Fruit fly (Drosophila melanogaster) whole organism, wandering third instar larva: ENCODE measurements around the gene CG12992.

Experiments used
- HLH106 ChIP-seq: fragments of 200-800 bp; optimal IDR thresholded peaks from 3 replicates; lab custom pipeline; 2019; ENCODE audit warnings: missing biosample characterization, mild to moderate bottlenecking, missing genetic modification characterization, moderate library complexity
- Jra ChIP-seq: sonication (Bioruptor generic); optimal IDR thresholded peaks from 2 replicates; lab custom pipeline; 2016; ENCODE audit warnings: missing biosample characterization, missing genetic modification characterization
- Mio ChIP-seq: sonication (Bioruptor generic); optimal IDR thresholded peaks from 2 replicates; lab custom pipeline; 2016; ENCODE audit warnings: missing biosample characterization, missing genetic modification characterization
- Myc ChIP-seq: fragments of >200 bp; optimal IDR thresholded peaks from 2 replicates; lab custom pipeline; 2017
- OdsH ChIP-seq: fragments of 200-800 bp; sonication (Bioruptor generic); optimal IDR thresholded peaks from 2 replicates; lab custom pipeline; 2016; ENCODE audit warnings: missing biosample characterization, mild to moderate bottlenecking, missing genetic modification characterization
- Vsx2 ChIP-seq: fragments of 200-300, 225-300 bp; sonication (Bioruptor generic); optimal IDR thresholded peaks from 2 replicates; lab custom pipeline; 2018; ENCODE audit warnings: missing biosample characterization, missing genetic modification characterization; ENCODE audit not compliant: partially characterized antibody
- h ChIP-seq: fragments of 200-800 bp; sonication (Bioruptor generic); optimal IDR thresholded peaks from 3 replicates; lab custom pipeline; 2016; ENCODE audit warnings: missing biosample characterization, mild to moderate bottlenecking, missing genetic modification characterization
- jim ChIP-seq: fragments of 175-275, 200-325 bp; sonication (Bioruptor generic); optimal IDR thresholded peaks from 2 replicates; lab custom pipeline; 2016; ENCODE audit warnings: missing biosample characterization, mild to moderate bottlenecking, missing genetic modification characterization
- lola ChIP-seq: fragments of >200 bp; optimal IDR thresholded peaks from 2 replicates; lab custom pipeline; 2017; ENCODE audit warnings: missing biosample characterization, missing genetic modification characterization
- tai ChIP-seq: sonication (Bioruptor generic); optimal IDR thresholded peaks from 2 replicates; lab custom pipeline; 2016; ENCODE audit warnings: missing biosample characterization, missing genetic modification characterization
- usp ChIP-seq: fragments of >200 bp; optimal IDR thresholded peaks from 2 replicates; lab custom pipeline; 2017; ENCODE audit warnings: missing biosample characterization, missing genetic modification characterization

- TF ChIP-seq OdsH (GFP tag; lab: Kevin White, UChicago) (no peak), h (GFP tag; lab: Kevin White, UChicago) (no peak), jim (GFP tag; lab: Kevin White, UChicago) (no peak), lola (GFP tag; lab: Kevin White, UChicago) (no peak), Jra (GFP tag; lab: Kevin White, UChicago) (no peak), Mio (GFP tag; lab: Kevin White, UChicago) (no peak), HLH106 (tag; lab: Kevin White, UChicago) (no peak), Vsx2 (GFP tag; lab: Kevin White, UChicago) (no peak), Myc (lab: Kevin White, UChicago) (no peak), tai (GFP tag; lab: Kevin White, UChicago) (no peak), usp (no peak)
Observed at dm6 chrX:17580954-17581353, 7.7 kb upstream of the CG12992 start.
